Fruit fly (Drosophila melanogaster) whole organism, wandering third instar larva: ENCODE measurements around the gene ppk18.

Experiments
- Abd-B ChIP-seq: fragments of >200 bp; optimal IDR thresholded peaks from 2 replicates; lab custom pipeline; 2017; ENCODE audit warnings: missing biosample characterization, missing genetic modification characterization
- GATAd ChIP-seq: sonication (Bioruptor generic); optimal IDR thresholded peaks from 2 replicates; lab custom pipeline; 2016; ENCODE audit warnings: missing biosample characterization, missing genetic modification characterization
- brk ChIP-seq: fragments of 200-800 bp; sonication (Bioruptor generic); optimal IDR thresholded peaks from 2 replicates; lab custom pipeline; 2016; ENCODE audit warnings: missing biosample characterization, mild to moderate bottlenecking, missing genetic modification characterization
- h ChIP-seq: fragments of 200-800 bp; sonication (Bioruptor generic); optimal IDR thresholded peaks from 3 replicates; lab custom pipeline; 2016; ENCODE audit warnings: missing biosample characterization, mild to moderate bottlenecking, missing genetic modification characterization
- lola ChIP-seq: fragments of >200 bp; optimal IDR thresholded peaks from 2 replicates; lab custom pipeline; 2017; ENCODE audit warnings: missing biosample characterization, missing genetic modification characterization
- pan ChIP-seq: fragments of >200 bp; optimal IDR thresholded peaks from 2 replicates; lab custom pipeline; 2017
- psq ChIP-seq: fragments of 200-800 bp; sonication (Bioruptor generic); optimal IDR thresholded peaks from 3 replicates; lab custom pipeline; 2017; ENCODE audit warnings: missing biosample characterization, mild to moderate bottlenecking, missing genetic modification characterization, moderate library complexity

dm6 chr2L:9774980-9775628, 4.3 kb upstream of the ppk18 start, which contains the start of the genes ppk11 and ppk16:
- no peak for TF ChIP-seq psq (GFP tag; lab: Kevin White, UChicago)
- no peak for TF ChIP-seq Abd-B (GFP tag; lab: Kevin White, UChicago)
- TF ChIP-seq brk (GFP tag; lab: Kevin White, UChicago): no peak
- no peak for TF ChIP-seq GATAd (GFP tag; lab: Kevin White, UChicago)
- TF ChIP-seq h (GFP tag; lab: Kevin White, UChicago): no peak
- no peak for TF ChIP-seq lola (GFP tag; lab: Kevin White, UChicago)
- TF ChIP-seq pan (lab: Kevin White, UChicago): no peak
